Worm (Caenorhabditis elegans): Measurements from ENCODE around the gene bcat-1.
A peak's percentile ranks its signal among the peaks of the same experiment; 100 is the strongest.

The bcat-1 gene

DNA sequence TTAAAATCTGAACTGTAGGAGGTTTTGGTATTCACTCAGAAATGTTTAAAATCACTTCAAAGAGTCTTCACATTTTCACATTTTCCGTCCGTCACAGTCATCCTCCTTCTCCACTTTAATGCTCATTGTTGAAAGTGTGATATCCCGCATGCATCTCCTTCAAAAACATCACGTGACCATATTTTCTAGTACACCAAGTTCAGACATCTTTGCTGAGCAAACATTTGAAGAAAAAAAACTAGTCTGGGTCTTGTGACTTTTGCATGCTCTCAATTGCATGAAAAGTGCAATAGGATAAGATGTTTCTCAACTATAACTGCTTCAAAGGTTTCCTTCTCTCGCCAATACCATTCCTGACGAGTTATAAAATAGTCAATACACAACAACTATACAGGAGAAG, 36.9 kb downstream of the bcat-1 start:
- TF ChIP-seq aptf-2 (GFP tag; conservative IDR thresholded peaks at IDR 0.05) (no peak), Y95B8A.8 (GFP tag; IDR thresholded peaks at IDR 0.05) (no peak), T07F8.4 (tag; optimal IDR thresholded peaks at IDR 0.05) (no peak), lsy-27 (tag; optimal IDR thresholded peaks at IDR 0.05; ENCODE audit: borderline replicate concordance, insufficient read depth) (no peak), ztf-6 (GFP tag; IDR thresholded peaks at IDR 0.05) (no peak), nhr-179 (tag; optimal IDR thresholded peaks at IDR 0.05) (no peak), cebp-1 (GFP tag; IDR thresholded peaks at IDR 0.05) (no peak), cebp-1 (tag; optimal IDR thresholded peaks at IDR 0.05) (peak; percentile 12), hlh-26 (GFP tag; conservative IDR thresholded peaks at IDR 0.05) (no peak)

DNA sequence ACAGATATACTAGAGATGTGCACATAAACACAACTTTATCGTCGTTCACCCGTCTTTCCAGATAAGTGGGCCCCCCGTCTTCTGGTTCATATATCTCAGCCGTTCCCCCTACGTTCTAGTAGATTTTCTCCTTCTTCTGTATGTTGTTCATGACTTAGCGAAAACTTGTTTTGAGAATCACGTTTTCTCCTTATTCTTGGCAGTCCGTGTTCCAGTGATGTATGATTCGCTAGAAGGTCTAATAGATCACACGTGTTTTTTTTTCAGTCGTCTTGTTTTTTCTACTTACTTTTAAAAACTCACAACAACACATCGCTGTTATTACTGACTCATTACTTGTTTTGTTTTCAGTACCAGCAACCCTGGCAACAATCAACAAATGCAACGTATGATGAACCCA, 37.8 kb downstream of the bcat-1 start:
- TF ChIP-seq ama-1 (optimal IDR thresholded peaks at IDR 0.05) (peak; percentile 16), ama-1 (GFP tag; optimal IDR thresholded peaks at IDR 0.05) (no peak), B0261.1 (tag; optimal IDR thresholded peaks at IDR 0.05) (no peak)

DNA sequence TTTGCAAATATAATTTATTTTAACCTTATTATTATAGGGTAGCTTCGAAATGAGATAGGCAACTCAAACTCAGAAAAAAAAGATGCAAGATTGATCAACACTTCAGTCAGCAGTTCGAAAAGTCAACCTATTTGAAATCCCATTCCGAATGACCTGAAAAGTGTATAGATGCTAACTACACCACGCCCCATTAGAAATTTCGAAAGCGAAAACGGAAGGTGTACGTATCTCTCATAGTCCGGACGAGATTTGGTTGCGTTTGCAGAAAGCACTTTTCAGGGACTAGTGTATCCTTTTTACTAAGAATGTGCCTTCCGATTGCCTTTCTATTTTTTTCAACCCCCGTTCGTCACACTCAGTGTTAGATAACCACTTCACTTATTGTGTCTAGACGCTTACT, 38.4 kb downstream of the bcat-1 start:
- TF ChIP-seq hrde-1 (tag; optimal IDR thresholded peaks at IDR 0.05; ENCODE audit: borderline replicate concordance) (no peak), ekl-4 (GFP tag; IDR thresholded peaks at IDR 0.05) (no peak), Y53G8AR.9 (GFP tag; conservative IDR thresholded peaks at IDR 0.05) (no peak), madf-10 (tag; optimal IDR thresholded peaks at IDR 0.05) (no peak), dpl-1 (GFP tag; optimal IDR thresholded peaks at IDR 0.05) (no peak), mes-4 (tag; optimal IDR thresholded peaks at IDR 0.05) (no peak), madf-6 (GFP tag; IDR thresholded peaks at IDR 0.05) (no peak), ceh-79 (tag; optimal IDR thresholded peaks at IDR 0.05) (no peak), tbx-9 (tag; optimal IDR thresholded peaks at IDR 0.05; ENCODE audit: borderline replicate concordance) (no peak), K11D2.4 (GFP tag; IDR thresholded peaks at IDR 0.05) (no peak), snpc-3.4 (tag; optimal IDR thresholded peaks at IDR 0.05) (no peak), nfya-2 (GFP tag; IDR thresholded peaks at IDR 0.05) (no peak), Y53F4B.3 (GFP tag; IDR thresholded peaks at IDR 0.05) (no peak), Y67H2A.10 (GFP tag; conservative IDR thresholded peaks at IDR 0.05) (no peak), T26A5.8 (tag; optimal IDR thresholded peaks at IDR 0.05) (no peak), ccch-3 (GFP tag; optimal IDR thresholded peaks at IDR 0.05) (no peak), attf-5 (GFP tag; optimal IDR thresholded peaks at IDR 0.05) (no peak), unc-130 (GFP tag; optimal IDR thresholded peaks at IDR 0.05) (no peak)

DNA sequence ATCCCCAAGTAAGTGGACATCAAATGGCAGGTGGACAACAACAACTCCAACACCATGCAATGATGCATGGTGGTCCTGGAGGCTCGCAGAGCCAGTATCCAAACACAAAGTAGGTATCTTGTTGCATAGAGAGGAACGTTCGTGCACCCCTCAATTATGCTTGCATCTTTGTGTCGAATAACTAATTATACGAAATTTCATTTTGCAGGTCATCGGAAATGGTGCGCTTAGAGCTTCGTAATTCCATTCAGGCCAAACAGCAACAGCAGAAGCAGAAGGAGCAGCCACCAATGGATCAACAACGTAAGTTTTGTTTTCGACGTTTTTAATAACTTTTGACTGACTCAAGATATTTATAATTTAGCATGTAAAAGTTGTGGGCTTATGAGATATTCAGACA, 39.1 kb downstream of the bcat-1 start:
- no peak for TF ChIP-seq F49E8.2 (tag; optimal IDR thresholded peaks at IDR 0.05; ENCODE audit: insufficient read depth)
- TF ChIP-seq Y56A3A.18 (GFP tag; IDR thresholded peaks at IDR 0.05), result no peak
- no peak for TF ChIP-seq aptf-2 (GFP tag; conservative IDR thresholded peaks at IDR 0.05)
- no peak for TF ChIP-seq hsf-1 (GFP tag; IDR thresholded peaks at IDR 0.05)
- TF ChIP-seq efl-1 (GFP tag; optimal IDR thresholded peaks at IDR 0.05), result no peak
- no peak for TF ChIP-seq let-526 (GFP tag; IDR thresholded peaks at IDR 0.05)
- no peak for TF ChIP-seq unc-62 (GFP tag; optimal IDR thresholded peaks at IDR 0.05)
- no peak for TF ChIP-seq cebp-1 (GFP tag; IDR thresholded peaks at IDR 0.05)
- no peak for TF ChIP-seq cebp-1 (tag; optimal IDR thresholded peaks at IDR 0.05)
- TF ChIP-seq B0019.2 (GFP tag; conservative IDR thresholded peaks at IDR 0.05), result no peak
- TF ChIP-seq sdz-38 (tag; optimal IDR thresholded peaks at IDR 0.05), result no peak
- no peak for TF ChIP-seq madf-10 (tag; optimal IDR thresholded peaks at IDR 0.05)
- TF ChIP-seq ztf-18 (tag; optimal IDR thresholded peaks at IDR 0.05), result no peak
- no peak for TF ChIP-seq ceh-100 (GFP tag; IDR thresholded peaks at IDR 0.05)

Measured in whole organism, young adult.